Worm (Caenorhabditis elegans) whole organism, L1 larva: ENCODE measurements around the gene srh-244.

Experiments
- fkh-10 ChIP-seq: sonication (generic microtip); optimal IDR thresholded peaks from 2 replicates; lab custom pipeline; 2017; ENCODE audit warnings: missing biosample characterization, missing genetic modification reagents, missing genetic modification characterization
- unc-130 ChIP-seq: fragments of 150-350 bp; optimal IDR thresholded peaks from 2 replicates; lab custom pipeline; 2017; ENCODE audit warnings: missing biosample characterization, missing genetic modification characterization, inconsistent platforms

ce11 chrV:7361673-7362072 is 18.1 kb downstream of the srh-244 start, which contains the start of gene cyp-35A1:
- no peak for TF ChIP-seq fkh-10 (GFP tag; lab: Kevin White, UChicago)
- no peak for TF ChIP-seq unc-130
